Worm (Caenorhabditis elegans) whole organism, L3 larva: Measurements from ENCODE around the gene clc-19.
A peak's percentile ranks its signal among the peaks of the same experiment; 100 is the strongest.

Experiments
- R02D3.7 ChIP-seq: fragments of 150-350 bp; optimal IDR thresholded peaks from 2 replicates; lab custom pipeline; 2014; ENCODE audit warnings: missing biosample characterization, missing genetic modification characterization
- ZK546.5 ChIP-seq: sonication (generic microtip); optimal IDR thresholded peaks from 2 replicates; lab custom pipeline; 2017; ENCODE audit warnings: missing biosample characterization, missing genetic modification characterization
- ama-1 ChIP-seq: fragments of 150-350 bp; optimal IDR thresholded peaks from 2 replicates; lab custom pipeline; 2018
- ceh-28 ChIP-seq: fragments of 150-350 bp; optimal IDR thresholded peaks from 2 replicates; lab custom pipeline; 2014; ENCODE audit warnings: missing biosample characterization, missing genetic modification reagents, missing genetic modification characterization
- ceh-82 ChIP-seq: fragments of 150-350 bp; optimal IDR thresholded peaks from 2 replicates; lab custom pipeline; 2014; ENCODE audit warnings: missing biosample characterization, missing genetic modification characterization
- ceh-9 ChIP-seq: sonication (generic microtip); optimal IDR thresholded peaks from 2 replicates; lab custom pipeline; 2018; ENCODE audit warnings: missing biosample characterization, missing genetic modification characterization
- daf-12 ChIP-seq: fragments of 150-350 bp; optimal IDR thresholded peaks from 2 replicates; lab custom pipeline; 2014; ENCODE audit warnings: missing biosample characterization, missing genetic modification reagents, missing genetic modification characterization
- elt-1 ChIP-seq: fragments of 150-350 bp; optimal IDR thresholded peaks from 2 replicates; lab custom pipeline; 2014; ENCODE audit warnings: missing biosample characterization, missing genetic modification characterization
- elt-2 ChIP-seq: sonication (generic microtip); optimal IDR thresholded peaks from 2 replicates; lab custom pipeline; 2016; ENCODE audit warnings: missing genetic modification reagents, mild to moderate bottlenecking, missing genetic modification characterization, missing compliant biosample characterization
- elt-3 ChIP-seq, 3 experiments: fragments of 150-350 bp in 1 of 3; sonication (generic microtip) in 2 of 3; optimal IDR thresholded peaks; 2 replicates in 2 of 3; 4 replicates in 1 of 3; lab custom pipeline; 2014 to 2017; ENCODE audit warnings: missing biosample characterization in 3 of 3, missing genetic modification characterization in 3 of 3
- fos-1 ChIP-seq: fragments of 150-350 bp; optimal IDR thresholded peaks from 2 replicates; lab custom pipeline; 2014; ENCODE audit warnings: missing biosample characterization, missing genetic modification characterization
- jun-1 ChIP-seq: fragments of 150-350 bp; optimal IDR thresholded peaks from 2 replicates; lab custom pipeline; 2014; ENCODE audit warnings: missing biosample characterization, missing genetic modification reagents, missing genetic modification characterization
- lin-15B ChIP-seq: fragments of 150-350 bp; optimal IDR thresholded peaks from 2 replicates; lab custom pipeline; 2014; ENCODE audit warnings: missing biosample characterization, missing genetic modification characterization
- mdl-1 ChIP-seq: fragments of 150-350 bp; optimal IDR thresholded peaks from 2 replicates; lab custom pipeline; 2014; ENCODE audit warnings: missing biosample characterization, missing genetic modification characterization
- nfya-1 ChIP-seq: sonication (generic microtip); optimal IDR thresholded peaks from 2 replicates; lab custom pipeline; 2017; ENCODE audit warnings: missing genetic modification characterization, mild to moderate bottlenecking, missing compliant biosample characterization, antibody characterized with exemption, moderate library complexity; ENCODE audit not compliant: insufficient read depth
- nhr-12 ChIP-seq: fragments of 150-350 bp; optimal IDR thresholded peaks from 2 replicates; lab custom pipeline; 2014; ENCODE audit warnings: missing biosample characterization, missing genetic modification characterization
- nhr-237 ChIP-seq: fragments of 150-350 bp; optimal IDR thresholded peaks from 2 replicates; lab custom pipeline; 2014; ENCODE audit warnings: missing biosample characterization, missing genetic modification characterization
- nhr-25 ChIP-seq: sonication (generic microtip); optimal IDR thresholded peaks from 2 replicates; lab custom pipeline; 2017; ENCODE audit warnings: missing biosample characterization, missing genetic modification characterization
- nhr-43 ChIP-seq: sonication (generic microtip); optimal IDR thresholded peaks from 2 replicates; lab custom pipeline; 2016; ENCODE audit warnings: mild to moderate bottlenecking, missing genetic modification characterization, missing compliant biosample characterization; ENCODE audit not compliant: poor library complexity, severe bottlenecking
- pha-4 ChIP-seq: fragments of 150-350 bp; optimal IDR thresholded peaks from 2 replicates; lab custom pipeline; 2014; ENCODE audit warnings: missing biosample characterization, missing genetic modification reagents, missing genetic modification characterization
- pqm-1 ChIP-seq: fragments of 150-350 bp; optimal IDR thresholded peaks from 2 replicates; lab custom pipeline; 2017; ENCODE audit warnings: missing biosample characterization, missing genetic modification characterization, inconsistent platforms
- sea-2 ChIP-seq: fragments of 150-350 bp; sonication (generic microtip); optimal IDR thresholded peaks from 4 replicates; lab custom pipeline; 2014; ENCODE audit warnings: missing biosample characterization, missing genetic modification reagents, missing genetic modification characterization
- skn-1 ChIP-seq: fragments of 150-350 bp; optimal IDR thresholded peaks from 2 replicates; lab custom pipeline; 2014; ENCODE audit warnings: missing biosample characterization, missing genetic modification characterization
- snpc-4 ChIP-seq: fragments of 150-350 bp; optimal IDR thresholded peaks from 2 replicates; lab custom pipeline; 2014; ENCODE audit warnings: missing biosample characterization, missing genetic modification characterization
- tbx-2 ChIP-seq: sonication (generic microtip); optimal IDR thresholded peaks from 2 replicates; lab custom pipeline; 2016; ENCODE audit warnings: mild to moderate bottlenecking, missing genetic modification characterization, missing compliant biosample characterization
- zag-1 ChIP-seq: fragments of 150-350 bp; optimal IDR thresholded peaks from 2 replicates; lab custom pipeline; 2014; ENCODE audit warnings: missing biosample characterization, missing genetic modification characterization
- ztf-11 ChIP-seq: fragments of 150-350 bp; optimal IDR thresholded peaks from 2 replicates; lab custom pipeline; 2014; ENCODE audit warnings: missing biosample characterization, missing genetic modification characterization
- ztf-4 ChIP-seq: fragments of 150-350 bp; optimal IDR thresholded peaks from 2 replicates; lab custom pipeline; 2014; ENCODE audit warnings: missing biosample characterization, missing genetic modification characterization

Gene clc-19

ce11 chrIII:833711-834442 is 39.5 kb downstream of the clc-19 start (continued):
- TF ChIP-seq snpc-4 (tag; lab: Kevin White, UChicago) (peak; percentile 67), lin-15B (peak; percentile 69), ceh-9 (tag; lab: Kevin White, UChicago) (no peak)

DNA sequence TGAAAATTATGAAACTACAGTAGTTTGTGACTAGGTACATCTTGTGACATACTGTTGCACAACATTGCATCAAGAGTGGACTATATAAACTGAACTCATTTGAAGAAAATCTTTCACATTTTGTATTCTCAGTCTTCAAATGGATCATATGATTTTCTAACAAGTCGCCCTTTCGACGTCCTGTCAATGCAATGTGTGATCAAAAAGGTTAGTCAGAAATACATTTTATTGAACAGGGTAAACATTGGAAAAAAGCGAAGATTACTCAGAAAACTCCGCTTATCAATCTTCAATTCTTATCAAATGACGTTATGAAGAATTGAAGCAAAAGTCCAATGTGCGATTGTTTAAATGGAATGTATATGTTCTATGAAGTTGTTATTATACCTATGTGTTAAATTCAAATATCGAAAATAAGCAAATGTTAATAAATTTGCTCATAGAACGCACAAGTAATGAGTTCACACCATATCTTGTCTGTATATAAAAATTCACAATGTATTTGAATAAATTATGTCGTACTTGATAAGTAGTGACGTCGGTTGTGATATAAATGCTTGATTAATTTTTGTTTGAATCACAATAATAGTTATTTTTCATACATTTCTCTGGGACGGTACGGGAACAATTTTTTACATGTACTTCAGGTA is 40.4 kb downstream of the clc-19 start, which contains the start of gene zip-2:
Gene zip-2 (plus strand): TSS at position 128 of the 650 bp plus-strand sequence.
- TF ChIP-seq ceh-28 (tag; lab: Kevin White, UChicago) (peak; percentile 27), ZK546.5 (tag; lab: Kevin White, UChicago) (no peak), pha-4 (tag; lab: Kevin White, UChicago) (peak; percentile 79), jun-1 (tag; lab: Kevin White, UChicago) (peak; percentile 24), elt-3 (tag; optimal IDR thresholded peaks at IDR 0.05; lab: Kevin White, UChicago) (no peak), pqm-1 (tag; lab: Kevin White, UChicago) (peak; percentile 98), sea-2 (GFP tag; lab: Kevin White, UChicago) (no peak), ztf-11 (tag; lab: Kevin White, UChicago) (no peak), skn-1 (no peak), nfya-1 (tag; lab: Kevin White, UChicago) (no peak), nhr-12 (tag; lab: Kevin White, UChicago) (no peak), R02D3.7 (tag; lab: Kevin White, UChicago) (no peak), fos-1 (tag; lab: Kevin White, UChicago) (peak; percentile 14), elt-2 (tag; lab: Kevin White, UChicago) (peak; percentile 93), ceh-82 (tag; lab: Kevin White, UChicago) (peak; percentile 8), elt-1 (tag; lab: Kevin White, UChicago) (no peak), mdl-1 (tag; lab: Kevin White, UChicago) (no peak), ztf-4 (tag; lab: Kevin White, UChicago) (no peak), snpc-4 (tag; lab: Kevin White, UChicago) (no peak), tbx-2 (tag; lab: Kevin White, UChicago) (no peak), nhr-25 (tag; lab: Kevin White, UChicago) (no peak), zag-1 (tag; lab: Kevin White, UChicago) (no peak)

- TF ChIP-seq elt-2 (tag; lab: Kevin White, UChicago) (peak; percentile 29), fos-1 (tag; lab: Kevin White, UChicago) (no peak)
These were observed 41.4 kb downstream of the clc-19 start, which contains the start of gene ceeh-1 for ce11 chrIII:831961-832360. Gene ceeh-1, minus strand, starts transcription at chrIII:832277.

DNA sequence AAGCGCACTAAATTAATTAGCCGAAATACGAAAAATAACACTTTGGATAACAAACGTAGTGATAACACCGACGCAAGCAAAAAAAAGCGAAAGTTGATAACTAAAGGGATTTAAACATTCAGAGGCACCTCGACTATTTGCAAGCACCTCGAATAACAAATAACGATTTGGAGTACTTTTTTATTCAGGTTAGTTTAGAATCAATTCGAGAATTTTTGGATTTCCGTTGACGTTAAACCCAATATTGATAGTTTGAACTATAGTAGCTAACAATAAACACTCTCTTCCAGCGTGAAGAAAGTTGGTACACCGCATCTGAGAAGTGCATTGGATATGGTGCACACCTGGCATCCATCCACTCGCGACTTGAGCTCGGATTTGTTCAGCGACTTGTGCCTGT is 48.1 kb downstream of the clc-19 start:
- TF ChIP-seq pha-4 (tag; lab: Kevin White, UChicago), result no peak
- TF ChIP-seq nhr-25 (tag; lab: Kevin White, UChicago), result no peak
- TF ChIP-seq ceh-82 (tag; lab: Kevin White, UChicago), result no peak
- no peak for TF ChIP-seq nhr-237 (tag; lab: Kevin White, UChicago)
- TF ChIP-seq elt-1 (tag; lab: Kevin White, UChicago), result no peak
- no peak for TF ChIP-seq R02D3.7 (tag; lab: Kevin White, UChicago)
- no peak for TF ChIP-seq daf-12 (tag; lab: Kevin White, UChicago)
- no peak for TF ChIP-seq nhr-43 (tag; lab: Kevin White, UChicago)
- no peak for TF ChIP-seq tbx-2 (tag; lab: Kevin White, UChicago)
- no peak for TF ChIP-seq snpc-4 (tag; lab: Kevin White, UChicago)
- no peak for TF ChIP-seq ama-1
